Fruit fly (Drosophila melanogaster) whole organism, embryonic: ENCODE data around the gene CG31029.

ENCODE experiments used
- CG10147 ChIP-seq: fragments of 200-800 bp; sonication (Bioruptor generic); optimal IDR thresholded peaks from 2 replicates; lab custom pipeline; 2019; ENCODE audit warnings: missing biosample characterization, mild to moderate bottlenecking, missing genetic modification characterization, moderate library complexity
- CG10959 ChIP-seq: fragments of 200-800 bp; sonication (Bioruptor generic); IDR thresholded peaks from 2 replicates; pipeline ENCODE4 v1.3.6; 2022; ENCODE audit warnings: missing biosample characterization, missing genetic modification characterization
- CG11723 ChIP-seq: fragments of 200-800 bp; sonication (Bioruptor generic); optimal IDR thresholded peaks from 2 replicates; lab custom pipeline; 2017; ENCODE audit warnings: missing biosample characterization, mild to moderate bottlenecking, missing genetic modification characterization
- CG12769 ChIP-seq: fragments of 200-800 bp; sonication (Bioruptor generic); optimal IDR thresholded peaks from 2 replicates; lab custom pipeline; 2019; ENCODE audit warnings: missing biosample characterization, mild to moderate bottlenecking, missing genetic modification characterization, moderate library complexity
- CG12942 ChIP-seq: fragments of 200-800 bp; sonication (Bioruptor generic); optimal IDR thresholded peaks from 3 replicates; lab custom pipeline; 2016; ENCODE audit warnings: missing biosample characterization, missing genetic modification characterization
- CG13296 ChIP-seq: fragments of 200-800 bp; sonication (Bioruptor generic); optimal IDR thresholded peaks from 3 replicates; lab custom pipeline; 2018; ENCODE audit warnings: missing biosample characterization, mild to moderate bottlenecking, missing genetic modification characterization
- CG15479 ChIP-seq: fragments of 200-800 bp; sonication (Bioruptor generic); optimal IDR thresholded peaks from 3 replicates; lab custom pipeline; 2019; ENCODE audit warnings: missing biosample characterization, mild to moderate bottlenecking, missing genetic modification characterization, moderate library complexity
- CG16863 ChIP-seq: fragments of 200-800 bp; sonication (Bioruptor generic); optimal IDR thresholded peaks from 3 replicates; lab custom pipeline; 2016; ENCODE audit warnings: missing biosample characterization, missing genetic modification characterization
- CG2199 ChIP-seq: fragments of 200-800 bp; sonication (Bioruptor generic); IDR thresholded peaks from 3 replicates; pipeline ENCODE4 v1.3.6; 2022; ENCODE audit warnings: missing biosample characterization, missing genetic modification characterization
- CG2889 ChIP-seq: fragments of 200-800 bp; sonication (Bioruptor generic); IDR thresholded peaks from 3 replicates; pipeline ENCODE4 v1.3.6; 2022; ENCODE audit warnings: missing biosample characterization, missing genetic modification characterization
- CG31388 ChIP-seq: fragments of 200-800 bp; sonication (Bioruptor generic); optimal IDR thresholded peaks from 2 replicates; lab custom pipeline; 2016; ENCODE audit warnings: missing biosample characterization, missing genetic modification characterization
- CG6654 ChIP-seq: fragments of 200-800 bp; sonication (Bioruptor generic); optimal IDR thresholded peaks from 2 replicates; lab custom pipeline; 2017; ENCODE audit warnings: missing biosample characterization, mild to moderate bottlenecking, missing genetic modification characterization
- CG6791 ChIP-seq: fragments of 200-800 bp; sonication (Bioruptor generic); IDR thresholded peaks from 3 replicates; pipeline ENCODE4 v1.3.6; 2022; ENCODE audit warnings: missing biosample characterization, missing genetic modification characterization; ENCODE audit not compliant: partially characterized antibody
- CG7357 ChIP-seq: fragments of 200-800 bp; sonication (Bioruptor generic); IDR thresholded peaks from 3 replicates; pipeline ENCODE4 v1.3.6; 2022; ENCODE audit warnings: missing biosample characterization, missing genetic modification characterization
- CG7372 ChIP-seq: fragments of 200-800 bp; sonication (Bioruptor generic); IDR thresholded peaks from 2 replicates; pipeline ENCODE4 v1.3.6; 2022; ENCODE audit warnings: missing biosample characterization, missing genetic modification characterization
- Chrac-16 ChIP-seq: fragments of 200-800 bp; sonication (Bioruptor generic); optimal IDR thresholded peaks from 3 replicates; lab custom pipeline; 2016; ENCODE audit warnings: missing biosample characterization, missing genetic modification characterization
- Dref ChIP-seq: fragments of 200-800 bp; sonication (Bioruptor generic); IDR thresholded peaks from 2 replicates; pipeline ENCODE4 v1.3.6; 2022; ENCODE audit warnings: missing biosample characterization, missing genetic modification characterization
- Fer3 ChIP-seq: fragments of 200-800 bp; sonication (Bioruptor generic); optimal IDR thresholded peaks from 2 replicates; lab custom pipeline; 2018; ENCODE audit warnings: missing biosample characterization, mild to moderate bottlenecking, missing genetic modification characterization, moderate library complexity
- HLH4C ChIP-seq: fragments of 200-800 bp; sonication (Bioruptor generic); IDR thresholded peaks from 3 replicates; pipeline ENCODE4 v1.3.6; 2022; ENCODE audit warnings: missing biosample characterization, missing genetic modification characterization; ENCODE audit not compliant: partially characterized antibody
- HLH54F ChIP-seq: fragments of 200-800 bp; sonication (Bioruptor generic); optimal IDR thresholded peaks from 3 replicates; lab custom pipeline; 2016; ENCODE audit warnings: missing biosample characterization, missing genetic modification characterization
- Hr51 ChIP-seq, 2 experiments: fragments of 200-800 bp; sonication (Bioruptor generic); optimal IDR thresholded peaks; 2 replicates in 1 of 2; 3 replicates in 1 of 2; lab custom pipeline; 2016 to 2018; ENCODE audit warnings: missing biosample characterization in 2 of 2, missing genetic modification characterization in 2 of 2, mild to moderate bottlenecking in 1 of 2, moderate library complexity in 1 of 2
- Med ChIP-seq: fragments of 200-800 bp; sonication (Bioruptor generic); peaks from one replicate; lab custom pipeline; 2016; ENCODE audit warnings: missing biosample characterization, missing genetic modification characterization, mild to moderate bottlenecking, inconsistent platforms, moderate library complexity
- NFAT ChIP-seq: fragments of 200-800 bp; sonication (Bioruptor generic); IDR thresholded peaks from 2 replicates; pipeline ENCODE4 v1.3.6; 2022; ENCODE audit warnings: missing biosample characterization, missing genetic modification characterization
- NK7.1 ChIP-seq: fragments of 200-800 bp; sonication (Bioruptor generic); optimal IDR thresholded peaks from 3 replicates; lab custom pipeline; 2016; ENCODE audit warnings: missing biosample characterization, missing genetic modification characterization
- Oaz ChIP-seq: fragments of 200-800 bp; sonication (Bioruptor generic); IDR thresholded peaks from 2 replicates; pipeline ENCODE4 v1.3.6; 2022; ENCODE audit warnings: missing biosample characterization, missing genetic modification characterization
- Ssrp ChIP-seq: fragments of 200-800 bp; sonication (Bioruptor generic); optimal IDR thresholded peaks from 2 replicates; lab custom pipeline; 2018; ENCODE audit warnings: missing biosample characterization, mild to moderate bottlenecking, missing genetic modification characterization, moderate library complexity
- br ChIP-seq: fragments of >200 bp; optimal IDR thresholded peaks from 2 replicates; lab custom pipeline; 2017
- chinmo ChIP-seq: fragments of 200-800 bp; sonication (Bioruptor generic); IDR thresholded peaks from 4 replicates; pipeline ENCODE4 v1.3.6; 2022; ENCODE audit warnings: missing biosample characterization, missing genetic modification characterization; ENCODE audit not compliant: partially characterized antibody
- crol ChIP-seq: fragments of 200-800 bp; sonication (Bioruptor generic); IDR thresholded peaks from 2 replicates; pipeline ENCODE4 v1.3.6; 2022; ENCODE audit warnings: missing biosample characterization, missing genetic modification characterization
- crp ChIP-seq, 2 experiments: fragments of 200-800 bp; sonication (Bioruptor generic); optimal IDR thresholded peaks; 2 replicates in 1 of 2; 3 replicates in 1 of 2; lab custom pipeline; 2017; ENCODE audit warnings: missing biosample characterization in 2 of 2, missing genetic modification characterization in 2 of 2, mild to moderate bottlenecking in 1 of 2, moderate library complexity in 1 of 2
- cwo ChIP-seq: fragments of 200-800 bp; sonication (Bioruptor generic); optimal IDR thresholded peaks from 3 replicates; lab custom pipeline; 2017; ENCODE audit warnings: missing biosample characterization, missing genetic modification characterization, mild to moderate bottlenecking, moderate library complexity, missing genetic modification reagents
- eve ChIP-seq, 2 experiments: fragments of >200 bp; optimal IDR thresholded peaks; 2 replicates each; lab custom pipeline; 2017; ENCODE audit warnings: missing biosample characterization in 2 of 2, missing genetic modification characterization in 2 of 2
- fd64A ChIP-seq: fragments of 200-800 bp; sonication (Bioruptor generic); optimal IDR thresholded peaks from 3 replicates; lab custom pipeline; 2018; ENCODE audit warnings: missing biosample characterization, mild to moderate bottlenecking, missing genetic modification characterization
- gce ChIP-seq: fragments of 200-800 bp; sonication (Bioruptor generic); IDR thresholded peaks from 3 replicates; pipeline ENCODE4 v1.3.6; 2022; ENCODE audit warnings: missing biosample characterization, missing genetic modification characterization
- ham ChIP-seq: fragments of 200-800 bp; sonication (Bioruptor generic); IDR thresholded peaks from 2 replicates; pipeline ENCODE4 v1.3.6; 2022; ENCODE audit warnings: missing biosample characterization, missing genetic modification characterization
- hbn ChIP-seq: fragments of 200-800 bp; sonication (Bioruptor generic); IDR thresholded peaks from 2 replicates; pipeline ENCODE4 v1.3.6; 2022; ENCODE audit warnings: missing biosample characterization, missing genetic modification characterization; ENCODE audit not compliant: partially characterized antibody
- nerfin-1 ChIP-seq: fragments of 200-800 bp; sonication (Bioruptor generic); optimal IDR thresholded peaks from 3 replicates; lab custom pipeline; 2019; ENCODE audit warnings: missing biosample characterization, mild to moderate bottlenecking, missing genetic modification characterization, moderate library complexity
- pros ChIP-seq: fragments of 200-800 bp; sonication (Bioruptor generic); optimal IDR thresholded peaks from 3 replicates; lab custom pipeline; 2019; ENCODE audit warnings: missing biosample characterization, mild to moderate bottlenecking, missing genetic modification characterization, moderate library complexity
- sd ChIP-seq: fragments of 200-800 bp; sonication (Bioruptor generic); optimal IDR thresholded peaks from 3 replicates; lab custom pipeline; 2018; ENCODE audit warnings: missing biosample characterization, mild to moderate bottlenecking, missing genetic modification characterization, moderate library complexity
- ssp ChIP-seq: fragments of 200-800 bp; sonication (Bioruptor generic); IDR thresholded peaks from 2 replicates; pipeline ENCODE4 v1.3.6; 2022; ENCODE audit warnings: missing biosample characterization, missing genetic modification characterization
- stwl ChIP-seq: fragments of 200-800 bp; sonication (Bioruptor generic); optimal IDR thresholded peaks from 3 replicates; lab custom pipeline; 2018; ENCODE audit warnings: missing biosample characterization, mild to moderate bottlenecking, missing genetic modification characterization, moderate library complexity
- yki ChIP-seq: fragments of >200 bp; optimal IDR thresholded peaks from 3 replicates; lab custom pipeline; 2018

CG31029 gene

dm6 chr3R:30177494-30177893 lies 45.3 kb upstream of the CG31029 start, which contains the start of the genes CG1983 and CG15530 (continued):
- no peak for TF ChIP-seq nerfin-1 (tag; lab: Kevin White, UChicago)
- TF ChIP-seq fd64A (GFP tag; lab: Kevin White, UChicago), result no peak
- TF ChIP-seq NFAT, result no peak
- no peak for TF ChIP-seq Hr51 (GFP tag; optimal IDR thresholded peaks at IDR 0.05; lab: Kevin White, UChicago)
- no peak for TF ChIP-seq CG13296 (GFP tag; lab: Kevin White, UChicago)
- TF ChIP-seq pros (GFP tag; lab: Kevin White, UChicago), result no peak
- no peak for TF ChIP-seq CG7357 (GFP tag; lab: Robert Waterston, UW)
- no peak for TF ChIP-seq CG2199 (GFP tag; lab: Robert Waterston, UW)
- no peak for TF ChIP-seq HLH54F (GFP tag; lab: Kevin White, UChicago)
- TF ChIP-seq Dref, result no peak
- no peak for TF ChIP-seq CG12942 (GFP tag; lab: Kevin White, UChicago)
- TF ChIP-seq Chrac-16, result no peak
- TF ChIP-seq gce (GFP tag; lab: Robert Waterston, UW), result no peak
- no peak for TF ChIP-seq yki
- TF ChIP-seq CG31388 (GFP tag; lab: Kevin White, UChicago), result no peak
- TF ChIP-seq crp (GFP tag; optimal IDR thresholded peaks at IDR 0.05; lab: Kevin White, UChicago), result peak; percentile 36 to 89
- peak; percentile 30 for TF ChIP-seq stwl (tag; lab: Kevin White, UChicago)
- TF ChIP-seq CG10959 (GFP tag; lab: Robert Waterston, UW), result no peak
- TF ChIP-seq CG2889, result no peak
- no peak for TF ChIP-seq CG15479 (GFP tag; lab: Kevin White, UChicago)
- no peak for TF ChIP-seq Ssrp
- TF ChIP-seq ssp, result no peak
- no peak for TF ChIP-seq Oaz
- no peak for TF ChIP-seq CG6654
- no peak for TF ChIP-seq HLH4C (GFP tag; lab: Robert Waterston, UW)
- TF ChIP-seq hbn (GFP tag; lab: Robert Waterston, UW), result 0 out of 2 replicates have a peak, but pooled peaks have one; percentile 27
- no peak for TF ChIP-seq br (lab: Kevin White, UChicago)
- no peak for TF ChIP-seq CG16863 (GFP tag; lab: Kevin White, UChicago)
- no peak for TF ChIP-seq CG10147 (GFP tag; lab: Kevin White, UChicago)
- no peak for TF ChIP-seq NK7.1 (GFP tag; lab: Kevin White, UChicago)
- TF ChIP-seq Fer3 (tag; lab: Kevin White, UChicago), result no peak
- no peak for TF ChIP-seq cwo
- TF ChIP-seq CG11723 (GFP tag; lab: Kevin White, UChicago), result no peak
- TF ChIP-seq CG7372 (GFP tag; lab: Robert Waterston, UW), result no peak

- peak; percentile 26 for TF ChIP-seq Med (GFP tag; lab: Kevin White, UChicago)
- peak; percentile 20; the same call in 1 of the 2 replicates for TF ChIP-seq crol (GFP tag; lab: Robert Waterston, UW)
- TF ChIP-seq eve (GFP tag; optimal IDR thresholded peaks at IDR 0.05; lab: Kevin White, UChicago), result no peak
- 0 out of 4 replicates have a peak, but pooled peaks have one; percentile 15 for TF ChIP-seq chinmo (GFP tag; lab: Robert Waterston, UW)
- TF ChIP-seq CG12769 (tag; lab: Kevin White, UChicago), result peak; percentile 93
- TF ChIP-seq sd (tag; lab: Kevin White, UChicago), result peak; percentile 81
- TF ChIP-seq CG6791 (GFP tag; lab: Robert Waterston, UW), result peak; percentile 36; the same call in 1 of the 3 replicates
- TF ChIP-seq ham (GFP tag; lab: Robert Waterston, UW), result no peak
Observed at dm6 chr3R:30176314-30176713, 44.1 kb upstream of the CG31029 start.
